Fruit fly (Drosophila melanogaster): ENCODE data around the gene CG33116.

Gene CG33116

DNA sequence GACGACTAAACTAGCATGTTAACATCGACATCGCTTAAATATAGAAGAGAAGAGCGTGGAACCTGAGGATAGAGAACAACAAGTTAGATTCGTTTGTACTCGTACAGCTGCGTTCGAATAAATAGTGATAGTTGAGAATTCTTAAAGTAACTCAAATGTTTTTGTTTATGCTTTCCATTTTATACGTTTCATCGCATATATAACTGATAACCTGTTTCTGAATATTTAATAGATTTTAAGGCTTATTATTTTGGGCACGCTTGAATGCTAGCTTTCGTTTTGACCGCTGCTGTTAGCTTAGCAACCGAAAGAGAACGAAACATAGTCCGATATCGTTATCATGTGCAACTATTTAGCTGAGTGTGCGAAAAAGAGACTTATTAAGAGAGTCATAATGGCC is 5.0 kb upstream of the CG33116 start:
- TF ChIP-seq noc (tag; optimal IDR thresholded peaks at IDR 0.05): peak; percentile 100

DNA sequence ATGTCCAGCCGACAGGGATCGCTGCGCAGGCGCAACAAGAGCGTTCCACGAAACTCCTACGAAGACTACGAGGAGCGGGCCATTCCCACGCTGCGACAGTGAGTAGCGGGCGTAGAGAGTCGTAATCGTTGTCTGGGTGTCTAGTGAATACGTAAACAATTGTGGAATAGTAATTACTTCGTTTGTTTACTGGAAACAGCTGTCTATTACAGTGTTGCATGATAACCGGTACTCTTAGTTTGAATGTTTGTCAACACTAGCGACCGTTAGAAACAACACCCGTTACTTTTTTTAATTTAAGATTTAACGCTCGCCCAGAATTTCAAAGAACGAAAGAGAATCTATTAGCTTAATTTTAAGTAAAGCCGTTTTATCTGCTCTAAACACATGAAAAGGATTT is 3.2 kb upstream of the CG33116 start, which contains the start of gene CG10165:
CG10165 (minus strand) TSS at position 214 of the 400 bp plus-strand sequence.
- TF ChIP-seq noc (tag; optimal IDR thresholded peaks at IDR 0.05): no peak

DNA sequence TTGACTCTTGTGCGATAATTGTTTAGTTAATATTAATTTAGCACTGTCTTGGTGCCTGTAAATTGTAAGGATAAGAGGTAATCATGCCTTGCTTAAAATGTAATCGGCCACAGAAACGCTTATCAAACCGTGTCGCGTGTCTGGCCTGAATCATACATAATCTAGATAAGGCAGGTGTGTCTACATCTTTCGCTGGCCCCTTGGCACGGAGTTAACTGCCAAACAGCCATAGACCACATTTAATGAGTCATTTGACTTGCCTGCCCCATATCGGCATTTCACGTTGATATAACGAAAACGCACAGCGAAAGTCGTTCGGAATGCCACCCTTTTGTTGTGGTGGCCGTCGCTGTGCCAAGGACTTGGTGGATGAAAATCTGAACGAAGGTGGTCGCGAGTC is 2.0 kb downstream of the CG33116 start, which contains the start of gene CG31697:
CG31697 (plus strand) TSS at position 215 of the 400 bp plus-strand sequence.
- TF ChIP-seq noc (tag; optimal IDR thresholded peaks at IDR 0.05): no peak

DNA sequence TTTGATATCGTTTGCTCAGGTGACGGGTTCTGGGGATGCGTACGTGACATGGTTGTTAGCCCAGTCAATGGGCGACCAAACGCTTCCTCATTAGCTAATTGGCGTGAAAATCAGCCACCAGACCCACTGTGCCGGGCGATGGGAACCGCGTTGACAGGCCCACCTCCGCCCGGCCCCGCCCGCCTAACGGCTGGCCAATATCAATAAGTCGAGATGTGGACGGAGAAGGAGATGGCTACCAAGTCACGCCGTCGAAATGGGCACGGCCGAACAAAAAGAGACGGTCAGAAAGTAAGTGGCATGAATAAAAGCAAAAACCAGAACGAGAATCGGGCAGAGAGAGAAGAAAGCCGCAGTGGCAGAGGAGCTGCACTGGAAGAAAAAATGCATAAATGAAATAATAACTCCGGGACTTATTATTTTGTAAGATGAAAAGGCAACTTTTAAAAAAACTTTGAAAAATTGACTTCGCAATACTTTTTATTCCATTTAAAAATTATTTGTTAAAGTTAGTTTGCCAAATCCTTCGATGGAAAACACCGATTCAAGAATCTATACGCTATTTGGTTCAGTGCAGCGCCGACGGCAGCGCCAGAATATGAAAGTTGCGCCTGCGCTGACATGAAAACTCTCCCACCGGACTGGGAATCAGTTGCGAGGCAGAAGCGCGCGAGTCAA is 4.6 kb downstream of the CG33116 start, which contains the start of gene CG13082:
CG13082 (plus strand) TSS at position 647 of the 678 bp plus-strand sequence.
- peak; percentile 68 for TF ChIP-seq noc (tag; optimal IDR thresholded peaks at IDR 0.05)

DNA sequence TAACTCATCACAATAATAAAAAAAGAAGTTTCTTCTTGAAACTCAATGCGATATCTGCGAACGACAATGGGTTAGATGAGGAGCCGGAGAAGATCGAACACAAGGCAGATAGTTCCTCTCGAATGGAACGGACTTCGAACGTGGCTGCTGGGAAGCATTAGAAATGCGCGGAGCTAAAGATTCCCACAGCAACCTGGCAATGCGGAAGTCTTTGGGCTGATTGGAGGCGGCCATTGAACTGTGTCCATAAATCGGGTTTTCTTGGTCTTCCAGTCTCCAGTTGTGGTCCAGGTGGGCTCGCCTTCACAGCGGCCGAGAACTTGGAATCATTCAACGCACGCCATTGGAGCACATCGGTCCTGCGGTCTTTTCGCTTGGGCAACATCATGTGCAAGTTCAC is 7.0 kb downstream of the CG33116 start, which contains the start of gene CG13081:
CG13081 (plus strand) TSS at position 301 of the 400 bp plus-strand sequence.
- no peak for TF ChIP-seq noc (tag; optimal IDR thresholded peaks at IDR 0.05)

dm6 chr2L:19542268-19542773 is 9.0 kb downstream of the CG33116 start:
- no peak for TF ChIP-seq noc (tag; optimal IDR thresholded peaks at IDR 0.05)

- peak; percentile 68 for TF ChIP-seq noc (tag; optimal IDR thresholded peaks at IDR 0.05)
Measured at dm6 chr2L:19543010-19543564, 9.8 kb downstream of the CG33116 start.

- TF ChIP-seq noc (tag; optimal IDR thresholded peaks at IDR 0.05): peak; percentile 86
Measured at dm6 chr2L:19546869-19547710, 13.8 kb downstream of the CG33116 start, which contains the start of gene CG10337. Gene CG10337, minus strand, starts transcription at chr2L:19546959.

DNA sequence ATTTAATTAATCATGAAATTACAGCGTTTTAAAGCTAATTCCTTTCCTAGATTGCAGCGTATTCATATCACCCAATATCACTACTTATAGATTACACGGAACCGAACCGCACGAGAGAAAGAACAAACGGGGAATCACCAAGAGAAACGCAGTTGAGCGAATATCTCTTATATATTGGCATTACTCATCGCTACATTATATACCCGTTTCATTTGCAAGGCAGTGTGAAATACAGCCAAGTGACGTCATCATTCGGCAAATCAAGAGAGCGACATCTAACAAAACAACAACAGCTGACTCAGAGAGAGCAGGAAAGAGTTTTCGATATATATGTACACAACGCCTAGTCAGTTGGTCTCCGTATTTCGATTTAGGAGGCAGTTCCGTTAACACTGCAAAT is 14.9 kb downstream of the CG33116 start, which contains the start of gene Tep4:
Tep4 (plus strand) TSS at position 350 of the 400 bp plus-strand sequence.
- no peak for TF ChIP-seq noc (tag; optimal IDR thresholded peaks at IDR 0.05)

DNA sequence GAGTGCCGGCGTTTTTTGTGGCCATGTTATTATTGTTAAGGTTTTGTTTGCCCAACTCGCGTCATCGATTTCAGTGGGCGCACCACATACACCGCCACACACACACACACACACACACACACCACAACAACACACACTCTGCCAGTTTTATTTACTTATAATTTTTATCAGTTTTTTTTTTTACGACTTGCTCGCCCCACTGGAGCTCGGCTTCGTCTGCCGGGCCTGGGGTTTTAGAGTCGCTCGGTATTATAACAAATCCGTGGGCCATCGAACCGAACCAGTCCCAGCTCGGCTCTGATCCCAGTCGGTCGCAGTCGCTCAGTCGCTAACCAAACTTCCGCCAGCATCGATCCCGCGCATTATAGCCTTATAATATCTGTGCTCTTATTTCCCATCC is 16.1 kb downstream of the CG33116 start:
- TF ChIP-seq noc (tag; optimal IDR thresholded peaks at IDR 0.05): no peak

DNA sequence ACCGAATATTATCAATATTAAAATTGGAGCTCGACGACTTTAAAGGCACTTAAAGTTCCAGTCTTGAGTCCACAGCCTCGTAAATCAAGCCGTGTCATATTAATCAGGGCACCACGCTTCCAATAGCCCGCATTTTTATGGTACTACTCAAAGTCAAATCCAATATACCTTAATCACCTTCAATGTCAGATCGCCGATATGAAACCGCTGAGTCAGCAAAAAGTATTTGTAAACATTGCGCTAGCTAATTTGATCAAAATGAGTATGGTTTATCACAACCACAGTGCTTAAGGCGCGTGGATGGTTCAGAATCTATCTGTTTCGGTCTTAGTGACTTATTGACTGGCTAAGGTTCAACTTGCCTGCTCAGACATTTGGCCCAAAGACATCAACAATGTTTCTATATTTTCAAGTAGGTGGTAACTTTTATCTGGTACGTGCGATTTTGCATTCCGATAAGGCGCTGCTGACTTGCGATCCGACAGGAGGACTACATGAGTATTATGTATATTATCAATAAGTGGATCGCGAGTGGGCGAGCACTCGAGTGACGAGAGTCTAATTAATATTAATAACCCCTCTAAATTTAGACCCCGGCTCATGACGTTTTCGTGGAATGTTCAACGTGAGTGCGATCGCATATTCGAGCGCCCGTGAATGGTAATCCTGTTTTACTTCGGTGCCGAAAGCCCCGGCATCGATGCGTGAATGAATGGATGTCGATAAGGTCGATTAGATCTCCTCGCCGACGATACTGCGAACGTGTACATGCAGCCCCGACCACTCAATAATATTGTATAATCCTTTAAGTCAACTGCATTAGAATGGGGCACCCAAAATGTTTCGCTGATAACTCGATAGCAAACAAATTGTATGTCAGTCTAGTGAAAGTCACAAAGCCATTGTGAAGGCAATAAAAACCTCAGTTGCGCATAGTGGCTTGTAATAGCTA is 30.0 kb downstream of the CG33116 start, which contains the start of gene CG13078:
CG13078 (plus strand) TSS at position 902 of the 952 bp plus-strand sequence.
- peak; percentile 80 for TF ChIP-seq noc (tag; optimal IDR thresholded peaks at IDR 0.05)

DNA sequence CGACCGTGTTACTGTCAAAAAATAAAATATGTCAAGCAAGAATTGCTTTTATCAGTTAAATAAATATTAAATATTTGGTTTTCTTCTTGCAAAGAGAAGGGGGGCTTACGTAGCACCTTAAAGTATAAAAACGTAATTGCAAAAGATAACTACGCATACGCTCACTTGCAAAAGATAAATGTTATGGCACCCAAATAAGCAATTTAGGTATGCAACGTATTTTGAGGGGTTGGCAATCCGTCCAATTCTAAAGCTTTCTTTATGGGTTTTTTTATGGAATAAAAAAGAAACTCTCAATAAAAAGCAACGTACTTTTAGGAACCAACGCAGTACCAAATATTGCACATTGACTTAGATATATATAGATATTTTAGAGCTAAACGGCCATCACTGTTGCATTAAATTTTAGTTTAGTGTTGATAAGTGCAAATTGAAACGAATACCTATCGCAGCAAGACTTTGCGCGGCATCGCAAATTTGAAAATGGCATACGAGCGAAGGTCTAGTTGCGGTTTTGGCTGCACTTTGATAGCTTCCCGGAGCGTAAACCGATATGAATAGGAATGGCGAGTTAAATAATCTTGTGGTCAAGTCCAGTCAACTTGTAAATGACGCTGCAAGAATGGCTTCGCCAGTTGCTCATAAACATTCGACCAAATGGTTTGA is 32.1 kb downstream of the CG33116 start, which contains the start of gene CG13077:
CG13077 (plus strand) TSS at position 631 of the 666 bp plus-strand sequence.
- no peak for TF ChIP-seq noc (tag; optimal IDR thresholded peaks at IDR 0.05)

DNA sequence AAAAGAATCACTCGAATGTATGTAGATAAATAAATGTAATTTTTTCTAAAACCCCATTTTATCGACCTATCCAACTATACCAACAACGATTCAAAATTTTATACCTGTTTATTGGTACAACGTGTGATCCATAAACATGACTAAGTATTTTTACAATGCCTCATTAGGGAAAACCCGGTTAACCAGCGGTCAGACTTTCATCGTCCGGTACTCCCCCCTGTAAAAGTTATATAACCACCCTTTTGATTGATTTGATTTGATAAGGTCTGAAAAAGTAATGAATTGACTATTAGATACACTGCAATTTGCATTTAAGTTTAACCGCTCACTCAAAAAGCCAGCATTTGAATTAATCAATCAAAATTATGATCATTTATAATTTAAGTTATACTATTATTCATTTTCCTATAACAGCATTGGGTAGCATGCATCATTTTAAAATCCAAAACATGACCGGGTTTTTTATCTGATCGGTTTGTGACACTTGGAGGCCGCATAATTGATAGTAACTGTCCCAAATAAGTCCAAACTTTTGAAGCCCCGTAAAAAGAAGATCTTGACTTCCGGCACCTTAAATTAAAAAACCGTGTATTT is 34.1 kb downstream of the CG33116 start:
- no peak for TF ChIP-seq noc (tag; optimal IDR thresholded peaks at IDR 0.05)

DNA sequence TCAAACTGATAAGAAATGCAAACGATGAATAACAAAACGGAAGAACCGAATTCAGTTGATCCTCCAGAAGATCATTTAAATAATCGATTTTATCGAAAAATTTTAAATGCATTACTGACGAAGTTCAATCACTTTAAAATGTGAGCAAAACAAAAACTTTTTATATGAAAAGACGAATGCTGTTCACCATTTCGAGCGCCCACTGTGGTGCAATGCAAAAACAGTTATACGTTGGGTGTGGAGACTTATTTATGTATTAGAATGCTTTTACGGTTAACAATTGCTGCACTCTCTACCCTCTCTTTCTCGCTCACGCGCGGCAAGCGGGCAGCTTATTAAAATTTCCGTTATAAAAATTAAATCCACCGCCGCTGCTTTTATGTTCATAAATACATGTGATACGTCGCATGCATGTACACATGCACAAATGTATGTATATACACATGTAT is 37.6 kb downstream of the CG33116 start:
- TF ChIP-seq noc (tag; optimal IDR thresholded peaks at IDR 0.05): no peak

Data from whole organism, larva.